Worm (Caenorhabditis elegans) whole organism, L2 larva: Measurements from ENCODE around the gene tnt-3.

Experiments
- C34F6.9 ChIP-seq: fragments of 150-350 bp; optimal IDR thresholded peaks from 2 replicates; lab custom pipeline; 2014; ENCODE audit warnings: missing biosample characterization, missing genetic modification characterization
- F13H6.1 ChIP-seq: sonication (generic microtip); optimal IDR thresholded peaks from 2 replicates; lab custom pipeline; 2016; ENCODE audit warnings: missing genetic modification characterization, missing compliant biosample characterization
- R02D3.7 ChIP-seq: fragments of 150-350 bp; optimal IDR thresholded peaks from 2 replicates; lab custom pipeline; 2014; ENCODE audit warnings: missing biosample characterization, missing genetic modification characterization
- Y55F3AM.14 ChIP-seq: fragments of 200-800 bp; sonication (Bioruptor generic); optimal IDR thresholded peaks from 2 replicates; lab custom pipeline; 2018; ENCODE audit warnings: mild to moderate bottlenecking, missing genetic modification characterization, missing compliant biosample characterization
- ZK546.5 ChIP-seq: sonication (generic microtip); optimal IDR thresholded peaks from 2 replicates; lab custom pipeline; 2017; ENCODE audit warnings: missing biosample characterization, missing genetic modification characterization
- alr-1 ChIP-seq: fragments of 150-350 bp; optimal IDR thresholded peaks from 2 replicates; lab custom pipeline; 2014; ENCODE audit warnings: missing biosample characterization, missing genetic modification characterization
- ama-1 ChIP-seq: fragments of 150-350 bp; optimal IDR thresholded peaks from 2 replicates; lab custom pipeline; 2018; ENCODE audit warnings: inconsistent platforms
- blmp-1 ChIP-seq: sonication (generic microtip); optimal IDR thresholded peaks from 2 replicates; lab custom pipeline; 2017; ENCODE audit warnings: missing genetic modification characterization, mild to moderate bottlenecking, missing compliant biosample characterization, antibody characterized with exemption, moderate library complexity; ENCODE audit not compliant: insufficient read depth
- ceh-16 ChIP-seq: fragments of 150-350 bp; optimal IDR thresholded peaks from 2 replicates; lab custom pipeline; 2014; ENCODE audit warnings: missing biosample characterization, missing genetic modification characterization
- ceh-82 ChIP-seq: fragments of 150-350 bp; optimal IDR thresholded peaks from 2 replicates; lab custom pipeline; 2014; ENCODE audit warnings: missing biosample characterization, missing genetic modification characterization
- crh-2 ChIP-seq: sonication (generic microtip); optimal IDR thresholded peaks from 2 replicates; lab custom pipeline; 2017; ENCODE audit warnings: missing biosample characterization, missing genetic modification characterization
- dmd-4 ChIP-seq: sonication (generic microtip); optimal IDR thresholded peaks from 2 replicates; lab custom pipeline; 2017; ENCODE audit warnings: missing biosample characterization, missing genetic modification characterization
- egl-27 ChIP-seq: sonication (generic microtip); optimal IDR thresholded peaks from 3 replicates; lab custom pipeline; 2017; ENCODE audit warnings: missing biosample characterization, missing genetic modification reagents, missing genetic modification characterization
- elt-1 ChIP-seq: fragments of 150-350 bp; optimal IDR thresholded peaks from 2 replicates; lab custom pipeline; 2014; ENCODE audit warnings: missing biosample characterization, missing genetic modification characterization
- fos-1 ChIP-seq: fragments of 150-350 bp; optimal IDR thresholded peaks from 2 replicates; lab custom pipeline; 2014; ENCODE audit warnings: missing biosample characterization, missing genetic modification characterization
- gmeb-1 ChIP-seq: fragments of 150-350 bp; optimal IDR thresholded peaks from 2 replicates; lab custom pipeline; 2014; ENCODE audit warnings: missing biosample characterization, missing genetic modification characterization
- lin-11 ChIP-seq: fragments of 150-350 bp; sonication (generic microtip); optimal IDR thresholded peaks from 2 replicates; lab custom pipeline; 2014; ENCODE audit warnings: missing biosample characterization, missing genetic modification characterization, inconsistent platforms, mixed read lengths
- lin-13 ChIP-seq: fragments of 150-350 bp; optimal IDR thresholded peaks from 2 replicates; lab custom pipeline; 2014; ENCODE audit warnings: missing biosample characterization, missing genetic modification reagents, missing genetic modification characterization
- lin-39 ChIP-seq: fragments of 150-350 bp; optimal IDR thresholded peaks from 2 replicates; lab custom pipeline; 2014; ENCODE audit warnings: missing biosample characterization, missing genetic modification reagents, missing genetic modification characterization
- lsy-2 ChIP-seq, 2 experiments: fragments of 150-350 bp in 1 of 2; sonication (generic microtip) in 1 of 2; optimal IDR thresholded peaks; 2 replicates each; lab custom pipeline; 2014 to 2017; ENCODE audit warnings: missing biosample characterization in 2 of 2, missing genetic modification characterization in 2 of 2
- mab-5 ChIP-seq: fragments of 150-350 bp; optimal IDR thresholded peaks from 2 replicates; lab custom pipeline; 2014; ENCODE audit warnings: missing biosample characterization, missing genetic modification characterization
- mbf-1 ChIP-seq: sonication (generic microtip); optimal IDR thresholded peaks from 2 replicates; lab custom pipeline; 2017; ENCODE audit warnings: missing biosample characterization, missing genetic modification characterization
- mdl-1 ChIP-seq, 2 experiments: fragments of 150-350 bp in 1 of 2; sonication (generic microtip) in 1 of 2; optimal IDR thresholded peaks; 2 replicates each; lab custom pipeline; 2017; ENCODE audit warnings: missing biosample characterization in 2 of 2, missing genetic modification characterization in 2 of 2
- nhr-10 ChIP-seq: sonication (generic microtip); optimal IDR thresholded peaks from 2 replicates; lab custom pipeline; 2017; ENCODE audit warnings: missing biosample characterization, missing genetic modification characterization
- nhr-12 ChIP-seq: fragments of 150-350 bp; optimal IDR thresholded peaks from 2 replicates; lab custom pipeline; 2014; ENCODE audit warnings: missing biosample characterization, missing genetic modification characterization
- nhr-129 ChIP-seq: fragments of 150-350 bp; optimal IDR thresholded peaks from 2 replicates; lab custom pipeline; 2014; ENCODE audit warnings: missing biosample characterization, missing genetic modification characterization
- nhr-21 ChIP-seq: fragments of 150-350 bp; optimal IDR thresholded peaks from 2 replicates; lab custom pipeline; 2014; ENCODE audit warnings: missing biosample characterization, missing genetic modification characterization
- nhr-237 ChIP-seq: fragments of 150-350 bp; optimal IDR thresholded peaks from 2 replicates; lab custom pipeline; 2014; ENCODE audit warnings: missing biosample characterization, missing genetic modification characterization
- nhr-25 ChIP-seq: fragments of 150-350 bp; sonication (generic microtip); optimal IDR thresholded peaks from 3 replicates; lab custom pipeline; 2014; ENCODE audit warnings: missing biosample characterization, missing genetic modification characterization
- nhr-6 ChIP-seq: fragments of 150-350 bp; optimal IDR thresholded peaks from 2 replicates; lab custom pipeline; 2014; ENCODE audit warnings: missing biosample characterization, missing genetic modification characterization
- nhr-77 ChIP-seq: fragments of 150-350 bp; optimal IDR thresholded peaks from 2 replicates; lab custom pipeline; 2014; ENCODE audit warnings: missing biosample characterization, missing genetic modification characterization
- peb-1 ChIP-seq: fragments of 150-350 bp; optimal IDR thresholded peaks from 2 replicates; lab custom pipeline; 2014; ENCODE audit warnings: missing biosample characterization, missing genetic modification characterization
- skn-1 ChIP-seq: sonication (generic microtip); optimal IDR thresholded peaks from 2 replicates; lab custom pipeline; 2017; ENCODE audit warnings: missing biosample characterization, missing genetic modification characterization
- sma-3 ChIP-seq: sonication (generic microtip); optimal IDR thresholded peaks from 2 replicates; lab custom pipeline; 2016; ENCODE audit warnings: missing genetic modification reagents, missing genetic modification characterization, missing compliant biosample characterization
- sma-9 ChIP-seq, 2 experiments: fragments of 150-350 bp in 1 of 2; sonication (generic microtip) in 1 of 2; optimal IDR thresholded peaks; 2 replicates each; lab custom pipeline; 2014 to 2016; ENCODE audit warnings: missing genetic modification characterization in 2 of 2, mild to moderate bottlenecking in 1 of 2, missing biosample characterization in 1 of 2, missing compliant biosample characterization in 1 of 2, missing genetic modification reagents in 1 of 2, moderate library complexity in 1 of 2
- snpc-4 ChIP-seq: fragments of 150-350 bp; optimal IDR thresholded peaks from 2 replicates; lab custom pipeline; 2014; ENCODE audit warnings: missing biosample characterization, missing genetic modification characterization
- unc-39 ChIP-seq: fragments of 150-350 bp; optimal IDR thresholded peaks from 2 replicates; lab custom pipeline; 2014; ENCODE audit warnings: missing biosample characterization, missing genetic modification characterization
- unc-55 ChIP-seq: fragments of 150-350 bp; sonication (generic microtip); optimal IDR thresholded peaks from 3 replicates; lab custom pipeline; 2014; ENCODE audit warnings: missing biosample characterization, missing genetic modification reagents, missing genetic modification characterization
- unc-62 ChIP-seq: fragments of 150-350 bp; optimal IDR thresholded peaks from 2 replicates; lab custom pipeline; 2014; ENCODE audit warnings: missing biosample characterization, missing genetic modification reagents, missing genetic modification characterization
- zag-1 ChIP-seq: fragments of 150-350 bp; optimal IDR thresholded peaks from 2 replicates; lab custom pipeline; 2014; ENCODE audit warnings: missing biosample characterization, missing genetic modification characterization
- ztf-1 ChIP-seq: fragments of 200-800 bp; sonication (Bioruptor generic); conservative IDR thresholded peaks from 2 replicates; pipeline ENCODE4 v1.3.6; 2022; ENCODE audit warnings: missing genetic modification characterization, missing compliant biosample characterization
- ztf-11 ChIP-seq: sonication (generic microtip); optimal IDR thresholded peaks from 2 replicates; lab custom pipeline; 2017; ENCODE audit warnings: missing biosample characterization, missing genetic modification characterization
- ztf-4 ChIP-seq: fragments of 150-350 bp; optimal IDR thresholded peaks from 2 replicates; lab custom pipeline; 2014; ENCODE audit warnings: missing biosample characterization, missing genetic modification characterization

Gene tnt-3

DNA sequence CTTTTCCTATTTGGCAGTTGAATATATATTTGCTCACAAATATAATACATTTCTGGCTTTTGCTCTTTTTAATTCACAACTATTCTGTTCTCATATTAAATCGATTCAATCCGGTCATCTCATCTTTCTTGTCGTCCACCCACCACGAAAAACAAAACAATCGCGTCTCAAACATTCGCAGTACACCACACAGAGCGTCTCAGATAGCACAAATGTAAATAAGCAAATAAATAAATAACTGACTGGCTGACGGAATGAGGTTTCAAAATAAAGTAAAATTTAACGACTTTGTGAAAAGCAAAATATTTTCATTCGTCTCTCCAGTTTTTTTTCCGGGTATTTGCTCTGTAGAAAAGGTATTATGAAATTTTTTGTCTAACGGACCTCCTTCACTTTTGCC, 8.8 kb upstream of the tnt-3 start:
- TF ChIP-seq unc-62 (GFP tag; lab: Kevin White, UChicago) (no peak), lin-11 (tag; lab: Kevin White, UChicago) (no peak), mab-5 (no peak), lin-39 (tag; lab: Kevin White, UChicago) (no peak), nhr-25 (tag; lab: Kevin White, UChicago) (no peak), sma-9 (GFP tag; optimal IDR thresholded peaks at IDR 0.05; lab: Kevin White, UChicago) (no peak), sma-9 (tag; optimal IDR thresholded peaks at IDR 0.05; lab: Kevin White, UChicago) (no peak), alr-1 (no peak), nhr-6 (no peak), dmd-4 (tag; lab: Kevin White, UChicago) (no peak), nhr-10 (tag; lab: Kevin White, UChicago) (no peak), blmp-1 (tag; lab: Kevin White, UChicago) (no peak), elt-1 (no peak), unc-55 (GFP tag; lab: Kevin White, UChicago) (no peak)
- TF ChIP-seq, all 48 proteins: peak for 0

DNA sequence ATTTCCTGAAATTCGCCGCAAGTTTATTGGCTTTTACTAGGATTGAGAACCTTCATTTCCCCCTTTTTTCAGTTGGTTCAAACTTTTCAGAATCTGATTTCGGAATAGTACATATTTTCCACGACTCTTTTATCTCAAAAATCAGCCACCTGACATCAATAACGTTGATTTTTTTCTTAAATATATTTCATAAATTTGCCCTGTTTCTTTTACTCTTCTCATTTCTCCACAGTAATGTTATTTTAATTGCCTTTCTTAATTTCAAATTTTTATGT, 8.1 kb upstream of the tnt-3 start:
- TF ChIP-seq lsy-2 (tag; optimal IDR thresholded peaks at IDR 0.05; lab: Kevin White, UChicago) (peak in 1 of 2 experiments; percentile 30), skn-1 (tag; lab: Kevin White, UChicago) (no peak)

DNA sequence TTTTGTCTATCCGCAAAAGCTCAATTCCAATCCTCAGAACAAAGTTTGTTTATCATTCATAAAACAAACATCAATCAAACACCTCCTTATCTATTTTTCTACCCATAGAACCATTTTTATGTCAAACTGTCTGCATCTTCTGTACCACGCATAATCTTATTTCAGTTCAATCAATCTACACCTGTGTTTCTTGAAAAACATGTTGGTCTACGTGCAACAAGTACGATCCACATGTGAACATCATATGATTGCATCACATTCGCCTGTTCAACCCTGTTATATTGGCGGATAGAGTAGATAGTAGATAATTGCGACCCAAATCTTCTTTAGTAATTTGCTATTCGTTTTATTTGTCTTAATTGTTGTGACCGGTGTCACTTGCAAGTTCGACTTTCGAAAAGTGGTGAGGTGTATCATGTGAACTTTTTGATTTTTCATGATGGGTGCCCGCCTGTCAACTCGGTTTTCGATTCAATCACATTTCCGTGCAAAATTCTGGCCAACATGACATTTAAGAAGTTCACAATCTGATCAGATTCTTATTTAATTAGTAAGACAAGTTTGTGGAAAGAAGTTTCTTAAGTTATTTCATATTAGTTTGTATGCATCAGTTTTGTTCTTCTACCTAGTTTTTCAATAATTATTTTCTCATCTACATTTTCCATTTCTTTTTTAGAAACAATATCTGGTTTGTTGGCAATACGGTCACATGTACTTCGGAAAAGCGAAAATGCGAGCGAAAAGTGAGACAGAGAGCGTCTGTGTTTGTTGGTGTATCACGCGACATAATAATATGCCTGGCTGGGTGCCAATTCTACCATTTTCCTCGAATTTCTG, 7.5 kb upstream of the tnt-3 start:
- TF ChIP-seq sma-3 (GFP tag; lab: Kevin White, UChicago), result peak; percentile 66
- peak; percentile 83 for TF ChIP-seq sma-9 (GFP tag; optimal IDR thresholded peaks at IDR 0.05; lab: Kevin White, UChicago)
- no peak for TF ChIP-seq sma-9 (tag; optimal IDR thresholded peaks at IDR 0.05; lab: Kevin White, UChicago)
- TF ChIP-seq zag-1 (tag; lab: Kevin White, UChicago), result no peak
- TF ChIP-seq mab-5, result no peak
- TF ChIP-seq nhr-25 (tag; lab: Kevin White, UChicago), result peak; percentile 91
- peak; percentile 72 for TF ChIP-seq nhr-21 (tag; lab: Kevin White, UChicago)
- no peak for TF ChIP-seq skn-1 (tag; lab: Kevin White, UChicago)
- TF ChIP-seq crh-2 (tag; lab: Kevin White, UChicago), result peak; percentile 68
- peak; percentile 13 for TF ChIP-seq C34F6.9
- TF ChIP-seq blmp-1 (tag; lab: Kevin White, UChicago), result peak; percentile 52
- TF ChIP-seq unc-39, result no peak
- peak; percentile 49 for TF ChIP-seq gmeb-1 (tag; lab: Kevin White, UChicago)
- peak; percentile 99 for TF ChIP-seq nhr-129 (tag; lab: Kevin White, UChicago)
- TF ChIP-seq lsy-2 (tag; optimal IDR thresholded peaks at IDR 0.05; lab: Kevin White, UChicago), result peak in 1 of 2 experiments; percentile 8
- peak; percentile 69 for TF ChIP-seq nhr-6

DNA sequence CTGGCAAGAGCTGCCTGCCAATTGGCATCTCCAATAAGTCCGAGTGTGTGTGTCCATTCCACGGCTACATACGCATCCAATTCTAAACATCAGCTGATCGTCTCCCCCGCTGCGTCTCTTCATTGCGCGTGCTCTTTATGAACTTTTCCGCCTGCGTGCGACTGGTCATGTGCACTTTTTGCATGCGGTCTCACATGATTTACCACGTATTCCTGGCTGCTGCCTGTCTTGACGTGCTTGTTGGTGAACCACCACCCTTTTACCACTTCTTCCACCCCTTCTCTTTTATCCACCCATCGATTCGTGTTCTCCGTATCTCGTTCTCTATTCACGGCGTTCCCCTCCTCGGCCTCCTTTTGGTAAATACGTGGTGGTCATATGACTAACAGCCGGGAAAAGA, 6.7 kb upstream of the tnt-3 start:
- TF ChIP-seq lin-13 (GFP tag; lab: Kevin White, UChicago) (peak; percentile 67), ztf-11 (tag; lab: Kevin White, UChicago) (no peak), egl-27 (tag; lab: Kevin White, UChicago) (peak; percentile 53), ztf-1 (no peak), ztf-4 (tag; lab: Kevin White, UChicago) (peak; percentile 38), ama-1 (lab: Kevin White, UChicago) (no peak), ceh-82 (tag; lab: Kevin White, UChicago) (no peak), snpc-4 (tag; lab: Kevin White, UChicago) (no peak), gmeb-1 (tag; lab: Kevin White, UChicago) (peak; percentile 42), lsy-2 (tag; optimal IDR thresholded peaks at IDR 0.05; lab: Kevin White, UChicago) (peak; percentile 18 to 80), blmp-1 (tag; lab: Kevin White, UChicago) (no peak), unc-39 (no peak), ZK546.5 (tag; lab: Kevin White, UChicago) (no peak), crh-2 (tag; lab: Kevin White, UChicago) (peak; percentile 82), nhr-77 (tag; lab: Kevin White, UChicago) (no peak), peb-1 (tag; lab: Kevin White, UChicago) (no peak), fos-1 (tag; lab: Kevin White, UChicago) (peak; percentile 23), nhr-237 (tag; lab: Kevin White, UChicago) (no peak), mab-5 (peak; percentile 64), nhr-6 (peak; percentile 77), zag-1 (tag; lab: Kevin White, UChicago) (peak; percentile 71), elt-1 (no peak), R02D3.7 (tag; lab: Kevin White, UChicago) (no peak), nhr-129 (tag; lab: Kevin White, UChicago) (peak; percentile 91), ceh-16 (tag; lab: Kevin White, UChicago) (peak; percentile 14), dmd-4 (tag; lab: Kevin White, UChicago) (no peak), nhr-10 (tag; lab: Kevin White, UChicago) (no peak), nhr-12 (no peak), mbf-1 (tag; lab: Kevin White, UChicago) (no peak), mdl-1 (tag; optimal IDR thresholded peaks at IDR 0.05; lab: Kevin White, UChicago) (peak; percentile 55 to 80), lin-11 (tag; lab: Kevin White, UChicago) (peak; percentile 92), Y55F3AM.14 (GFP tag; lab: Kevin White, UChicago) (peak; percentile 77), C34F6.9 (peak; percentile 93), nhr-21 (tag; lab: Kevin White, UChicago) (peak; percentile 85), F13H6.1 (tag; lab: Kevin White, UChicago) (peak; percentile 82), unc-62 (GFP tag; lab: Kevin White, UChicago) (no peak)
